Worm (Caenorhabditis elegans): ENCODE results near the gene sec-10.

ce11 chrIV:7816402-7817102, 34.3 kb upstream of the sec-10 start:
- TF ChIP-seq aly-2 (tag; optimal IDR thresholded peaks at IDR 0.05) = no peak
- TF ChIP-seq tbx-2 (tag; optimal IDR thresholded peaks at IDR 0.05) = peak; percentile 51
- TF ChIP-seq nhr-76 (tag; optimal IDR thresholded peaks at IDR 0.05) = no peak
- TF ChIP-seq ztf-11 (tag; optimal IDR thresholded peaks at IDR 0.05) = peak in 1 of 2 experiments; percentile 71
- TF ChIP-seq nhr-11 (tag; optimal IDR thresholded peaks at IDR 0.05) = no peak
- no peak for TF ChIP-seq alr-1 (tag; optimal IDR thresholded peaks at IDR 0.05; ENCODE audit: borderline replicate concordance)
- peak; percentile 28 for TF ChIP-seq blmp-1 (tag; optimal IDR thresholded peaks at IDR 0.05)
